Worm (Caenorhabditis elegans) whole organism, young adult: ENCODE measurements around the gene degl-2.
A peak's percentile ranks its signal among the peaks of the same experiment; 100 is the strongest.

ENCODE experiments used
- D2030.7 ChIP-seq: fragments of 200-800 bp; sonication (Bioruptor generic); IDR thresholded peaks from 2 replicates; pipeline ENCODE4 v1.3.6; 2022; ENCODE audit warnings: missing genetic modification reagents, missing genetic modification characterization, missing compliant biosample characterization
- F22D6.2 ChIP-seq: sonication (generic microtip); optimal IDR thresholded peaks from 2 replicates; lab custom pipeline; 2016; ENCODE audit warnings: mild to moderate bottlenecking, missing genetic modification characterization, missing compliant biosample characterization
- F33H1.4 ChIP-seq: fragments of 200-800 bp; sonication (Bioruptor generic); IDR thresholded peaks from 2 replicates; pipeline ENCODE4 v1.3.6; 2022; ENCODE audit warnings: missing genetic modification reagents, missing genetic modification characterization, missing compliant biosample characterization
- F57A8.1 ChIP-seq: fragments of 200-800 bp; sonication (Bioruptor generic); optimal IDR thresholded peaks from 2 replicates; lab custom pipeline; 2018; ENCODE audit warnings: mild to moderate bottlenecking, missing genetic modification characterization, moderate library complexity, missing compliant biosample characterization
- K12H6.12 ChIP-seq: fragments of 200-800 bp; sonication (Bioruptor generic); optimal IDR thresholded peaks from 2 replicates; lab custom pipeline; 2018; ENCODE audit warnings: mild to moderate bottlenecking, missing genetic modification characterization, missing compliant biosample characterization
- Y53G8AR.9 ChIP-seq: fragments of 200-800 bp; sonication (Bioruptor generic); conservative IDR thresholded peaks from 2 replicates; pipeline ENCODE4 v1.3.6; 2022; ENCODE audit warnings: missing genetic modification reagents, missing genetic modification characterization, missing compliant biosample characterization
- akir-1 ChIP-seq: fragments of 200-800 bp; sonication (Bioruptor generic); optimal IDR thresholded peaks from 2 replicates; lab custom pipeline; 2018; ENCODE audit warnings: mild to moderate bottlenecking, missing genetic modification characterization, moderate library complexity, missing compliant biosample characterization
- atf-7 ChIP-seq: sonication (generic microtip); optimal IDR thresholded peaks from 2 replicates; lab custom pipeline; 2017; ENCODE audit warnings: mild to moderate bottlenecking, missing genetic modification characterization, missing compliant biosample characterization
- attf-3 ChIP-seq: fragments of 200-800 bp; sonication (Bioruptor generic); conservative IDR thresholded peaks from 2 replicates; pipeline ENCODE4 v1.3.6; 2022; ENCODE audit warnings: missing genetic modification reagents, missing genetic modification characterization, missing compliant biosample characterization
- bed-1 ChIP-seq: fragments of 200-800 bp; sonication (Bioruptor generic); IDR thresholded peaks from 2 replicates; pipeline ENCODE4 v1.3.6; 2022; ENCODE audit warnings: missing genetic modification reagents, missing genetic modification characterization, missing compliant biosample characterization
- bed-2 ChIP-seq: fragments of 200-800 bp; sonication (Bioruptor generic); IDR thresholded peaks from 2 replicates; pipeline ENCODE4 v1.3.6; 2022; ENCODE audit warnings: missing genetic modification reagents, missing genetic modification characterization, missing compliant biosample characterization
- cebp-1 ChIP-seq, 2 experiments: fragments of 200-800 bp in 1 of 2; sonication (Bioruptor generic) in 1 of 2; sonication (generic microtip) in 1 of 2; IDR thresholded peaks in 1 of 2; optimal IDR thresholded peaks in 1 of 2; 2 replicates each; pipeline versions ENCODE4 v1.3.6 to Lab custom; 2017 to 2022; ENCODE audit warnings: missing compliant biosample characterization in 2 of 2, missing genetic modification characterization in 2 of 2, mild to moderate bottlenecking in 1 of 2, missing genetic modification reagents in 1 of 2, moderate library complexity in 1 of 2
- ceh-58 ChIP-seq: fragments of 200-800 bp; sonication (Bioruptor generic); IDR thresholded peaks from 2 replicates; pipeline ENCODE4 v1.3.6; 2022; ENCODE audit warnings: missing genetic modification characterization, missing compliant biosample characterization
- chd-7 ChIP-seq: sonication (generic microtip); optimal IDR thresholded peaks from 2 replicates; lab custom pipeline; 2016; ENCODE audit warnings: mild to moderate bottlenecking, missing genetic modification characterization, moderate library complexity, missing compliant biosample characterization
- dox-1 ChIP-seq: fragments of 200-800 bp; sonication (Bioruptor generic); IDR thresholded peaks from 2 replicates; pipeline ENCODE4 v1.3.6; 2022; ENCODE audit warnings: missing genetic modification reagents, missing genetic modification characterization, missing compliant biosample characterization
- efl-1 ChIP-seq: fragments of 150-350 bp; optimal IDR thresholded peaks from 2 replicates; lab custom pipeline; 2014; ENCODE audit warnings: missing biosample characterization, missing genetic modification reagents, missing genetic modification characterization
- him-1 ChIP-seq: sonication (generic microtip); optimal IDR thresholded peaks from 2 replicates; lab custom pipeline; 2016; ENCODE audit warnings: missing genotype, missing genetic modification reagents, missing genetic modification characterization, missing compliant biosample characterization
- hlh-12 ChIP-seq: sonication (generic microtip); optimal IDR thresholded peaks from 2 replicates; lab custom pipeline; 2016; ENCODE audit warnings: missing genetic modification characterization, missing compliant biosample characterization
- lag-1 ChIP-seq: fragments of 200-800 bp; sonication (Bioruptor generic); IDR thresholded peaks from 2 replicates; pipeline ENCODE4 v1.3.6; 2022; ENCODE audit warnings: missing genetic modification reagents, missing genetic modification characterization, missing compliant biosample characterization
- lin-35 ChIP-seq, 3 experiments: fragments of 150-350 bp in 2 of 3; sonication (generic microtip) in 1 of 3; optimal IDR thresholded peaks; 2 replicates each; lab custom pipeline; 2014 to 2018; ENCODE audit warnings: missing biosample characterization in 3 of 3, missing genetic modification characterization in 3 of 3, missing genetic modification reagents in 3 of 3
- lin-54 ChIP-seq: fragments of 200-800 bp; sonication (Bioruptor generic); optimal IDR thresholded peaks from 2 replicates; lab custom pipeline; 2018; ENCODE audit warnings: mild to moderate bottlenecking, missing genetic modification characterization, missing compliant biosample characterization
- lir-1 ChIP-seq: fragments of 200-800 bp; sonication (Bioruptor generic); conservative IDR thresholded peaks from 2 replicates; pipeline ENCODE4 v1.3.6; 2022; ENCODE audit warnings: missing genetic modification reagents, missing genetic modification characterization, missing compliant biosample characterization
- lsl-1 ChIP-seq: fragments of 200-800 bp; sonication (Bioruptor generic); optimal IDR thresholded peaks from 2 replicates; lab custom pipeline; 2018; ENCODE audit warnings: mild to moderate bottlenecking, missing genetic modification characterization, moderate library complexity, missing compliant biosample characterization
- lsy-27 ChIP-seq: sonication (generic microtip); optimal IDR thresholded peaks from 2 replicates; lab custom pipeline; 2017; ENCODE audit warnings: missing genetic modification characterization, mild to moderate bottlenecking, missing compliant biosample characterization, antibody characterized with exemption, missing genotype, borderline replicate concordance; ENCODE audit not compliant: insufficient read depth
- mcd-1 ChIP-seq: fragments of 200-800 bp; sonication (Bioruptor generic); IDR thresholded peaks from 2 replicates; pipeline ENCODE4 v1.3.6; 2022; ENCODE audit warnings: missing genetic modification reagents, missing genetic modification characterization, missing compliant biosample characterization
- nfya-1 ChIP-seq: sonication (generic microtip); optimal IDR thresholded peaks from 2 replicates; lab custom pipeline; 2017; ENCODE audit warnings: antibody characterized with exemption, missing compliant biosample characterization, missing genetic modification characterization, borderline replicate concordance; ENCODE audit not compliant: insufficient read depth
- nhr-80 ChIP-seq: sonication (generic microtip); optimal IDR thresholded peaks from 2 replicates; lab custom pipeline; 2016; ENCODE audit warnings: missing genetic modification characterization, missing compliant biosample characterization
- pbrm-1 ChIP-seq: fragments of 200-800 bp; sonication (Bioruptor generic); IDR thresholded peaks from 2 replicates; pipeline ENCODE4 v1.3.6; 2022; ENCODE audit warnings: missing genetic modification reagents, missing genetic modification characterization, missing compliant biosample characterization
- pha-4 ChIP-seq: fragments of 150-350 bp; sonication (generic microtip); optimal IDR thresholded peaks from 2 replicates; lab custom pipeline; 2014; ENCODE audit warnings: missing biosample characterization, missing genetic modification reagents, missing genetic modification characterization
- snpc-1.1 ChIP-seq: sonication (generic microtip); optimal IDR thresholded peaks from 2 replicates; lab custom pipeline; 2017; ENCODE audit warnings: missing genetic modification characterization, mild to moderate bottlenecking, missing compliant biosample characterization, antibody characterized with exemption, moderate library complexity, missing genotype, missing genetic modification reagents; ENCODE audit not compliant: insufficient read depth
- snpc-3.4 ChIP-seq: sonication (generic microtip); optimal IDR thresholded peaks from 2 replicates; lab custom pipeline; 2017; ENCODE audit warnings: missing genetic modification characterization, mild to moderate bottlenecking, missing compliant biosample characterization, antibody characterized with exemption, moderate library complexity, missing genotype, missing genetic modification reagents
- snpc-4 ChIP-seq, 5 experiments: fragments of 150-350 bp in 1 of 5; sonication (generic microtip) in 4 of 5; optimal IDR thresholded peaks; 2 replicates each; lab custom pipeline; 2014 to 2018; ENCODE audit warnings: missing genetic modification characterization in 5 of 5, missing biosample characterization in 3 of 5, antibody characterized with exemption in 2 of 5, mild to moderate bottlenecking in 2 of 5, missing compliant biosample characterization in 2 of 5, missing genotype in 2 of 5, moderate library complexity in 2 of 5, missing genetic modification reagents in 1 of 5
- somi-1 ChIP-seq: fragments of 200-800 bp; sonication (Bioruptor generic); optimal IDR thresholded peaks from 2 replicates; lab custom pipeline; 2018; ENCODE audit warnings: mild to moderate bottlenecking, missing genetic modification characterization, missing compliant biosample characterization

degl-2 gene

ce11 chrIV:9655556-9655955, 12.3 kb downstream of the degl-2 start:
- TF ChIP-seq lag-1 (GFP tag; lab: Robert Waterston, UW) (no peak), Y53G8AR.9 (GFP tag; lab: Robert Waterston, UW) (no peak), lin-54 (GFP tag; lab: Kevin White, UChicago) (no peak), akir-1 (GFP tag; lab: Kevin White, UChicago) (no peak), bed-2 (no peak)
- TF ChIP-seq, all 124 proteins: peak for 0

- TF ChIP-seq lsy-27 (tag; lab: Kevin White, UChicago) (no peak), snpc-1.1 (no peak), snpc-3.4 (tag; lab: Kevin White, UChicago) (no peak), lir-1 (GFP tag; lab: Robert Waterston, UW) (no peak), nfya-1 (no peak), lin-54 (GFP tag; lab: Kevin White, UChicago) (no peak), D2030.7 (GFP tag; lab: Robert Waterston, UW) (no peak), atf-7 (tag; lab: Kevin White, UChicago) (no peak)
These were observed 14.5 kb downstream of the degl-2 start, which contains the start of gene acc-1 for ce11 chrIV:9657753-9658152. Gene acc-1, plus strand, starts transcription at chrIV:9658053.

- TF ChIP-seq ceh-58 (GFP tag; lab: Robert Waterston, UW): no peak
- no peak for TF ChIP-seq somi-1 (GFP tag; lab: Kevin White, UChicago)
- TF ChIP-seq akir-1 (GFP tag; lab: Kevin White, UChicago): no peak
- no peak for TF ChIP-seq chd-7 (tag; lab: Kevin White, UChicago)
- TF ChIP-seq K12H6.12: no peak
These were observed 16.7 kb downstream of the degl-2 start for ce11 chrIV:9659999-9660398.

- TF ChIP-seq bed-1 (GFP tag; lab: Robert Waterston, UW) (no peak), lir-1 (GFP tag; lab: Robert Waterston, UW) (no peak), hlh-12 (tag; lab: Kevin White, UChicago) (no peak), F22D6.2 (tag; lab: Kevin White, UChicago) (no peak), F57A8.1 (GFP tag; lab: Kevin White, UChicago) (no peak), attf-3 (GFP tag; lab: Robert Waterston, UW) (no peak), him-1 (tag; lab: Kevin White, UChicago) (no peak), atf-7 (tag; lab: Kevin White, UChicago) (no peak), mcd-1 (GFP tag; lab: Robert Waterston, UW) (no peak), pbrm-1 (GFP tag; lab: Robert Waterston, UW) (no peak), lsl-1 (no peak), lsy-27 (tag; lab: Kevin White, UChicago) (no peak), F33H1.4 (GFP tag; lab: Robert Waterston, UW) (no peak), snpc-4 (GFP tag; optimal IDR thresholded peaks at IDR 0.05; lab: Kevin White, UChicago) (no peak), snpc-4 (tag; optimal IDR thresholded peaks at IDR 0.05; lab: Kevin White, UChicago) (no peak), efl-1 (no peak)
- TF ChIP-seq, all 124 proteins: peak for 0
These were observed 23.8 kb downstream of the degl-2 start for ce11 chrIV:9667084-9667483.

- peak; percentile 79 for TF ChIP-seq pha-4 (tag; lab: Kevin White, UChicago)
- no peak for TF ChIP-seq dox-1 (GFP tag; lab: Robert Waterston, UW)
- peak; percentile 46 for TF ChIP-seq nhr-80
- peak in 1 of 3 experiments; percentile 18 for TF ChIP-seq lin-35 (GFP tag; optimal IDR thresholded peaks at IDR 0.05; lab: Kevin White, UChicago)
- no peak for TF ChIP-seq cebp-1 (GFP tag; IDR thresholded peaks at IDR 0.05; lab: Robert Waterston, UW)
- TF ChIP-seq cebp-1 (tag; optimal IDR thresholded peaks at IDR 0.05; lab: Kevin White, UChicago): peak; percentile 18
These were observed 24.9 kb downstream of the degl-2 start for ce11 chrIV:9668103-9668672.
